Fruit fly (Drosophila melanogaster): ENCODE results near the gene CG2116.

Gene CG2116

DNA sequence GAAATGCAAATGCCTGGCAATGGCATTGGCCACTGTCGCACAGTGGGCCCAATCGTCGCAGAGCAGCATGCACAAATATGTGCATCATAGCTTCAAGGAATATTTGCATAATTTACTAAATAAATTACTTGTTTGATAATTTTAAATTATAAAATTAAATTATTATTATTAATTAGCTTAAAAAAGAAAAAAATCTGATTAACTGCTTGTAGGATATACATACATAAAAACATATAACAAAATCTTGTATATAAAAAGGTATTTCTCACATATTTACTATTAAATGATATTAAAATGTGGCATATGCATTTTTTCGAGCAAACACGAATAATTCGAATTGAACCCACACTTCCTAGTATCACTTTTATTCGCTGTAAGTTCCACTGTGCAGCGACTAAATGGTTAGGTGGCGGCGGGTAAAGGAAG, 4.4 kb upstream of the CG2116 start:
- TF ChIP-seq Hnf4 (GFP tag; optimal IDR thresholded peaks at IDR 0.05), result no peak

dm6 chrX:8126149-8126548, 3.5 kb upstream of the CG2116 start:
- TF ChIP-seq psq (GFP tag; optimal IDR thresholded peaks at IDR 0.05) (no peak), dsf (GFP tag; optimal IDR thresholded peaks at IDR 0.05; ENCODE audit: borderline replicate concordance) (no peak), Vsx2 (GFP tag; optimal IDR thresholded peaks at IDR 0.05; ENCODE audit: partially characterized antibody) (no peak), sv (GFP tag; optimal IDR thresholded peaks at IDR 0.05) (peak; percentile 9), Dfd (GFP tag; optimal IDR thresholded peaks at IDR 0.05) (no peak)

DNA sequence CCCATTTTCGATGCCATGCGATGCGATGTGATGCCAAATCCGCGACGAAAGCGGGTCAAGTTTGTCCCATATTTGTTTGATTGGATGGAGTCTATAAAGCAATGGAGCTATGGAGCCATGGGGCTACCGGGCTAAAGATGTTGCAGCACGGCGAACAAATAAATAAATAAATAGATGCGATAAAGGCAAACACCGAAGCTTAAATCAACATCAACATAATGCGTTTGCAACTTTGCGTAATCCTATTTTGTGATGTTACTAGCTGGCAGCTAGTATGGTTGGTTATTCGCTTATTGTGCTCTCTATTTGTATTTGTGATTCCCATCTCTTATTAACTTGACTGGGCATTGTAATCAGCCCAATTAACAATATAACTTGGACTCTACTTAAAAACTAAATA, 1.5 kb upstream of the CG2116 start:
- TF ChIP-seq Dif (GFP tag; optimal IDR thresholded peaks at IDR 0.05; ENCODE audit: partially characterized antibody) (no peak), Hnf4 (GFP tag; optimal IDR thresholded peaks at IDR 0.05) (no peak), Myc (optimal IDR thresholded peaks at IDR 0.05) (no peak), HLH106 (tag; optimal IDR thresholded peaks at IDR 0.05) (no peak), dmrt93B (GFP tag; optimal IDR thresholded peaks at IDR 0.05) (no peak), Abd-B (GFP tag; optimal IDR thresholded peaks at IDR 0.05) (no peak), Jra (GFP tag; optimal IDR thresholded peaks at IDR 0.05) (no peak), woc (GFP tag; optimal IDR thresholded peaks at IDR 0.05) (no peak), fru (GFP tag; optimal IDR thresholded peaks at IDR 0.05) (no peak), tai (GFP tag; optimal IDR thresholded peaks at IDR 0.05) (no peak), Rel (GFP tag; optimal IDR thresholded peaks at IDR 0.05) (no peak), Rel (tag; optimal IDR thresholded peaks at IDR 0.05) (no peak), jim (GFP tag; optimal IDR thresholded peaks at IDR 0.05) (no peak), h (GFP tag; optimal IDR thresholded peaks at IDR 0.05) (no peak), br (GFP tag; optimal IDR thresholded peaks at IDR 0.05) (no peak)

dm6 chrX:8131693-8132313, 2.2 kb downstream of the CG2116 start, which contains the start of gene CG10958:
CG10958 (plus strand) TSS chrX:8132285.
- peak; percentile 52 for TF ChIP-seq Jra (GFP tag; optimal IDR thresholded peaks at IDR 0.05)
- peak; percentile 23 for TF ChIP-seq Myc (optimal IDR thresholded peaks at IDR 0.05)
- TF ChIP-seq CG32264 (GFP tag; optimal IDR thresholded peaks at IDR 0.05), result no peak
- no peak for TF ChIP-seq dsf (GFP tag; optimal IDR thresholded peaks at IDR 0.05; ENCODE audit: borderline replicate concordance)
- peak; percentile 32 for TF ChIP-seq sage (GFP tag; optimal IDR thresholded peaks at IDR 0.05)
- peak; percentile 67 for TF ChIP-seq psq (GFP tag; optimal IDR thresholded peaks at IDR 0.05)
- TF ChIP-seq CrebA (GFP tag; optimal IDR thresholded peaks at IDR 0.05; ENCODE audit: borderline replicate concordance), result no peak
- TF ChIP-seq Hnf4 (GFP tag; optimal IDR thresholded peaks at IDR 0.05), result peak; percentile 76
- no peak for TF ChIP-seq usp (GFP tag; optimal IDR thresholded peaks at IDR 0.05)
- no peak for TF ChIP-seq jim (GFP tag; optimal IDR thresholded peaks at IDR 0.05)
- TF ChIP-seq ey (GFP tag; optimal IDR thresholded peaks at IDR 0.05), result peak; percentile 46
- TF ChIP-seq foxo (GFP tag; optimal IDR thresholded peaks at IDR 0.05), result peak in 1 of 2 experiments; percentile 81
- TF ChIP-seq br (GFP tag; optimal IDR thresholded peaks at IDR 0.05), result peak; percentile 60
- TF ChIP-seq fru (GFP tag; optimal IDR thresholded peaks at IDR 0.05), result peak; percentile 65
- peak; percentile 35 for TF ChIP-seq GATAd (GFP tag; optimal IDR thresholded peaks at IDR 0.05)
- TF ChIP-seq rgr (GFP tag; optimal IDR thresholded peaks at IDR 0.05), result peak; percentile 77
- TF ChIP-seq CG9705 (GFP tag; optimal IDR thresholded peaks at IDR 0.05), result no peak
- TF ChIP-seq OdsH (GFP tag; optimal IDR thresholded peaks at IDR 0.05), result peak; percentile 75
- peak; percentile 54 for TF ChIP-seq Sp1 (GFP tag; optimal IDR thresholded peaks at IDR 0.05)
- TF ChIP-seq sv (GFP tag; optimal IDR thresholded peaks at IDR 0.05), result no peak
- TF ChIP-seq HLH106 (tag; optimal IDR thresholded peaks at IDR 0.05), result peak; percentile 47
- peak; percentile 79 for TF ChIP-seq h (GFP tag; optimal IDR thresholded peaks at IDR 0.05)

DNA sequence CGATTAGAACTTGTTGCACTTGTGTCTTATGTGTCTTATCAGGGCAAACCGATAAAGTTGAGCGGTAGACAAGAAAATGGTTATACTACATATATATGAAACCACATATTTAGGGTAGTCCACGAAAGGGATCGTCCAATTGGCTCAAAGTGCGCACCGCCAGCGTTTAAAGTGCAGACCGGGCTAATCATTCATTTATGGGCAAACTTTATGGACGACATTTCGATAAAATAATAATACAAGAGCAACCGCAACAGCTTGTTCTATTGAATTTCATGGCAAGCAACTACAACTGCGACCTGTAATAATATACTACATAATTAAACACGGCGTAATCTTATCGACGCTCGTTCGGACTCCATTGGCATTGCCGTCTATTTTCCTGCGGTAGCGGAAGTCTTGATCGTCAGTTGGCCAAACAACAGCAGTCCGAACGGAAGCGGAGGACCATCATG, 5.8 kb downstream of the CG2116 start, which contains the start of the genes cyr and CG2120:
cyr (minus strand) TSS at position 294 of the 455 bp plus-strand sequence.
CG2120 (plus strand) TSS at position 405 of the 455 bp plus-strand sequence.
- no peak for TF ChIP-seq Mio (GFP tag; optimal IDR thresholded peaks at IDR 0.05)
- TF ChIP-seq rgr (GFP tag; optimal IDR thresholded peaks at IDR 0.05), result no peak
- TF ChIP-seq dmrt93B (GFP tag; optimal IDR thresholded peaks at IDR 0.05), result no peak
- no peak for TF ChIP-seq CG9705 (GFP tag; optimal IDR thresholded peaks at IDR 0.05)
- no peak for TF ChIP-seq dsf (GFP tag; optimal IDR thresholded peaks at IDR 0.05; ENCODE audit: borderline replicate concordance)
- TF ChIP-seq fru (GFP tag; optimal IDR thresholded peaks at IDR 0.05), result no peak
- TF ChIP-seq brk (GFP tag; optimal IDR thresholded peaks at IDR 0.05), result no peak
